Fruit fly (Drosophila melanogaster) S2 (cell line): Measurements from ENCODE around the gene Cp36.

ENCODE experiments used
- CG8478 ChIP-seq: fragments of >200 bp; optimal IDR thresholded peaks from 2 replicates; lab custom pipeline; 2018
- CTCF ChIP-seq, 2 experiments: fragments of >200 bp; optimal IDR thresholded peaks; 2 replicates each; lab custom pipeline; 2018

DNA sequence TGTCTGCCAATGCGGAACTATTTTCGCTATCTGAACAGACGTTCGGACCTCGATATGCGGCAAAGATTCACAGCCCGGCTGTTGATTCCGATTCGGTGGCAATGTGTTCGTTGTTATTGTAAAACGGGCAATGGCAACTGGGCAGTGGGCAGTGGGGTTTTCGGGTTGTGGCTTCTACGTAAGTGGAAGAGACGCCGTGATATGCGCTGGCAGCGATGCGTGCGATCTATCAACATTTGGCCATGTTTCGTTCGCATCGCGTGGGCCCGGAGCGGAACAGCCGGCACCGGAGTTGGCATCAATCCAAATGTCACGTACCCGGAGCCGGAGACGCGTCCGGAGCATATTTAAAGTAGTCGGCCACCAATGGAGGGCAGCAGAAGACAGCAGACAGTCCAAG is 2.3 kb downstream of the Cp36 start, which contains the start of gene Cp38:
- TF ChIP-seq CG8478 (lab: Kevin White, UChicago): no peak
- no peak for TF ChIP-seq CTCF (optimal IDR thresholded peaks at IDR 0.05; lab: Kevin White, UChicago)
